Worm (Caenorhabditis elegans): ENCODE measurements around the gene rps-25.

DNA sequence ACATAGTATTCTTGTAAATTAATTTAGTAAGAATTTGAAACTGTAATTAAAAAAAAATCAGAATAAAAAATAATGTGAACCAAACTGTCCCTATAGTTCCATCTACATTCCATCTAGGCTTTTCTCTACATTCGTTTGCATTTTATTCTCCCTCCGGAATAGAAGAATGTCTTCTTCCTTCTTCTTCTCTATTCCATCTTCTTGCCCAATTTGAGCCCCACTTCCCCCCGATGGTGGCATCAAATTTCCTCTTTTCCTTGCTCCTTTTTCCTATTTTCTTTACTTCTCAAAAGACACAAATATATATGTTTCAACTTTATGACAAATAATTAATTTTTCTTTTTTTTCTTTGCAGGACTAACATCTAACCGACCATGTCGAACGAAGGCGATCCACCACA is 27.8 kb upstream of the rps-25 start, which contains the start of gene unc-44:
- TF ChIP-seq W03F9.2 (tag; optimal IDR thresholded peaks at IDR 0.05) (no peak), him-1 (tag; optimal IDR thresholded peaks at IDR 0.05) (no peak)
